Fruit fly (Drosophila melanogaster) whole organism, embryonic: ENCODE measurements around the gene CG34454.

Experiments
- Atf-2 ChIP-seq: fragments of 200-800 bp; sonication (Bioruptor generic); optimal IDR thresholded peaks from 2 replicates; lab custom pipeline; 2016; ENCODE audit warnings: missing biosample characterization, missing genetic modification characterization
- CG10979 ChIP-seq: fragments of 200-800 bp; sonication (Bioruptor generic); optimal IDR thresholded peaks from 2 replicates; lab custom pipeline; 2018; ENCODE audit warnings: missing biosample characterization, mild to moderate bottlenecking, missing genetic modification characterization, moderate library complexity
- CG11695 ChIP-seq: fragments of 200-800 bp; sonication (Bioruptor generic); IDR thresholded peaks from 3 replicates; pipeline ENCODE4 v1.3.6; 2022; ENCODE audit warnings: missing biosample characterization, missing genetic modification characterization
- CG12104 ChIP-seq: fragments of 200-800 bp; sonication (Bioruptor generic); optimal IDR thresholded peaks from 3 replicates; lab custom pipeline; 2016; ENCODE audit warnings: missing biosample characterization, missing genetic modification characterization
- CG14014 ChIP-seq: fragments of 200-800 bp; sonication (Bioruptor generic); IDR thresholded peaks from 2 replicates; pipeline ENCODE4 v1.3.6; 2022; ENCODE audit warnings: missing biosample characterization, missing genetic modification characterization
- CG14860 ChIP-seq: fragments of 200-800 bp; sonication (Bioruptor generic); IDR thresholded peaks from 3 replicates; pipeline ENCODE4 v1.3.6; 2022; ENCODE audit warnings: missing biosample characterization, missing genetic modification characterization; ENCODE audit not compliant: partially characterized antibody
- CG15601 ChIP-seq: fragments of 200-800 bp; sonication (Bioruptor generic); optimal IDR thresholded peaks from 3 replicates; lab custom pipeline; 2019; ENCODE audit warnings: missing biosample characterization, mild to moderate bottlenecking, missing genetic modification characterization, moderate library complexity
- CG17912 ChIP-seq: fragments of 200-800 bp; sonication (Bioruptor generic); optimal IDR thresholded peaks from 2 replicates; lab custom pipeline; 2018; ENCODE audit warnings: missing biosample characterization, mild to moderate bottlenecking, missing genetic modification characterization
- CG2129 ChIP-seq: fragments of 200-800 bp; sonication (Bioruptor generic); IDR thresholded peaks from 2 replicates; pipeline ENCODE4 v1.3.6; 2022; ENCODE audit warnings: missing biosample characterization, missing genetic modification characterization; ENCODE audit not compliant: partially characterized antibody
- CG2199 ChIP-seq: fragments of 200-800 bp; sonication (Bioruptor generic); IDR thresholded peaks from 3 replicates; pipeline ENCODE4 v1.3.6; 2022; ENCODE audit warnings: missing biosample characterization, missing genetic modification characterization
- CG2202 ChIP-seq: fragments of 200-800 bp; sonication (Bioruptor generic); optimal IDR thresholded peaks from 2 replicates; lab custom pipeline; 2018; ENCODE audit warnings: missing biosample characterization, mild to moderate bottlenecking, missing genetic modification characterization
- CG31388 ChIP-seq: fragments of 200-800 bp; sonication (Bioruptor generic); optimal IDR thresholded peaks from 2 replicates; lab custom pipeline; 2016; ENCODE audit warnings: missing biosample characterization, missing genetic modification characterization
- CG32532 ChIP-seq: fragments of 200-800 bp; sonication (Bioruptor generic); IDR thresholded peaks from 2 replicates; pipeline ENCODE4 v1.3.6; 2022; ENCODE audit warnings: missing biosample characterization, missing genetic modification characterization
- CG3281 ChIP-seq: fragments of 200-800 bp; sonication (Bioruptor generic); optimal IDR thresholded peaks from 3 replicates; lab custom pipeline; 2017; ENCODE audit warnings: missing biosample characterization, mild to moderate bottlenecking, missing genetic modification characterization
- CG42726 ChIP-seq: fragments of 200-800 bp; sonication (Bioruptor generic); IDR thresholded peaks from 2 replicates; pipeline ENCODE4 v1.3.6; 2022; ENCODE audit warnings: missing biosample characterization, missing genetic modification characterization; ENCODE audit not compliant: partially characterized antibody
- CG9817 ChIP-seq: fragments of 200-800 bp; sonication (Bioruptor generic); optimal IDR thresholded peaks from 2 replicates; lab custom pipeline; 2018; ENCODE audit warnings: missing biosample characterization, mild to moderate bottlenecking, missing genetic modification characterization, moderate library complexity
- CTCF ChIP-seq: fragments of 200-800 bp; sonication (Bioruptor generic); optimal IDR thresholded peaks from 2 replicates; lab custom pipeline; 2017; ENCODE audit warnings: missing biosample characterization, mild to moderate bottlenecking, missing genetic modification characterization, moderate library complexity
- Chrac-16 ChIP-seq: fragments of 200-800 bp; sonication (Bioruptor generic); optimal IDR thresholded peaks from 3 replicates; lab custom pipeline; 2016; ENCODE audit warnings: missing biosample characterization, missing genetic modification characterization
- Dek ChIP-seq: fragments of 200-800 bp; sonication (Bioruptor generic); optimal IDR thresholded peaks from 3 replicates; lab custom pipeline; 2019; ENCODE audit warnings: missing biosample characterization, mild to moderate bottlenecking, missing genetic modification characterization, moderate library complexity
- Dll ChIP-seq: fragments of 200-800 bp; sonication (Bioruptor generic); IDR thresholded peaks from 4 replicates; pipeline ENCODE4 v1.3.6; 2022; ENCODE audit warnings: missing biosample characterization, missing genetic modification characterization; ENCODE audit not compliant: partially characterized antibody
- Dref ChIP-seq: fragments of 200-800 bp; sonication (Bioruptor generic); IDR thresholded peaks from 2 replicates; pipeline ENCODE4 v1.3.6; 2022; ENCODE audit warnings: missing biosample characterization, missing genetic modification characterization
- Eip74EF ChIP-seq, 2 experiments: fragments of 200-800 bp in 1 of 2; fragments of >200 bp in 1 of 2; sonication (Bioruptor generic) in 1 of 2; optimal IDR thresholded peaks; 2 replicates each; lab custom pipeline; 2017 to 2019; ENCODE audit warnings: missing biosample characterization in 2 of 2, missing genetic modification characterization in 2 of 2, mild to moderate bottlenecking in 1 of 2, moderate library complexity in 1 of 2
- Hand ChIP-seq: fragments of 200-800 bp; sonication (Bioruptor generic); optimal IDR thresholded peaks from 2 replicates; lab custom pipeline; 2017; ENCODE audit warnings: mild to moderate bottlenecking, missing biosample characterization, missing genetic modification reagents, missing genetic modification characterization
- Hmr ChIP-seq: fragments of 200-800 bp; sonication (Bioruptor generic); optimal IDR thresholded peaks from 3 replicates; lab custom pipeline; 2017; ENCODE audit warnings: mild to moderate bottlenecking, missing biosample characterization, missing genetic modification reagents, missing genetic modification characterization
- Lim3 ChIP-seq: fragments of 200-800 bp; sonication (Bioruptor generic); IDR thresholded peaks from 2 replicates; pipeline ENCODE4 v1.3.6; 2022; ENCODE audit warnings: missing biosample characterization, missing genetic modification characterization
- MESR4 ChIP-seq: fragments of 200-800 bp; sonication (Bioruptor generic); optimal IDR thresholded peaks from 2 replicates; lab custom pipeline; 2018; ENCODE audit warnings: missing biosample characterization, mild to moderate bottlenecking, missing genetic modification characterization, moderate library complexity
- Nf-YC ChIP-seq: fragments of 200-800 bp; optimal IDR thresholded peaks from 3 replicates; lab custom pipeline; 2019; ENCODE audit warnings: missing biosample characterization, mild to moderate bottlenecking, missing genetic modification characterization, moderate library complexity
- NfI ChIP-seq: fragments of 200-800 bp; sonication (Bioruptor generic); optimal IDR thresholded peaks from 3 replicates; lab custom pipeline; 2018; ENCODE audit warnings: missing biosample characterization, mild to moderate bottlenecking, missing genetic modification characterization, moderate library complexity
- Ptx1 ChIP-seq: fragments of 200-800 bp; sonication (Bioruptor generic); IDR thresholded peaks from 2 replicates; pipeline ENCODE4 v1.3.6; 2022; ENCODE audit warnings: missing biosample characterization, missing genetic modification characterization
- Ravus ChIP-seq: fragments of 200-800 bp; sonication (Bioruptor generic); IDR thresholded peaks from 2 replicates; pipeline ENCODE4 v1.3.6; 2022; ENCODE audit warnings: missing biosample characterization, missing genetic modification characterization
- Rfx ChIP-seq: fragments of 200-800 bp; sonication (Bioruptor generic); IDR thresholded peaks from 2 replicates; pipeline ENCODE4 v1.3.6; 2022; ENCODE audit warnings: missing biosample characterization, missing genetic modification characterization
- Rx ChIP-seq: fragments of 200-800 bp; sonication (Bioruptor generic); IDR thresholded peaks from 2 replicates; pipeline ENCODE4 v1.3.6; 2022; ENCODE audit warnings: missing biosample characterization, missing genetic modification characterization
- Spps ChIP-seq: fragments of 200-800 bp; sonication (Bioruptor generic); optimal IDR thresholded peaks from 2 replicates; lab custom pipeline; 2018; ENCODE audit warnings: missing biosample characterization, mild to moderate bottlenecking, missing genetic modification characterization
- Sry-β ChIP-seq: fragments of 200-800 bp; sonication (Bioruptor generic); optimal IDR thresholded peaks from 2 replicates; lab custom pipeline; 2018; ENCODE audit warnings: missing biosample characterization, mild to moderate bottlenecking, missing genetic modification characterization, moderate library complexity
- YL-1 ChIP-seq: fragments of 200-800 bp; sonication (Bioruptor generic); optimal IDR thresholded peaks from 3 replicates; lab custom pipeline; 2017; ENCODE audit warnings: missing biosample characterization, mild to moderate bottlenecking, missing genetic modification characterization
- bbx ChIP-seq: fragments of 200-800 bp; sonication (Bioruptor generic); IDR thresholded peaks from 2 replicates; pipeline ENCODE4 v1.3.6; 2022; ENCODE audit warnings: missing biosample characterization, missing genetic modification characterization; ENCODE audit not compliant: partially characterized antibody
- cad ChIP-seq: fragments of >200 bp; optimal IDR thresholded peaks from 2 replicates; lab custom pipeline; 2017; ENCODE audit warnings: missing biosample characterization, missing genetic modification characterization
- crol ChIP-seq: fragments of 200-800 bp; sonication (Bioruptor generic); IDR thresholded peaks from 2 replicates; pipeline ENCODE4 v1.3.6; 2022; ENCODE audit warnings: missing biosample characterization, missing genetic modification characterization
- dmrt99B ChIP-seq: fragments of 200-800 bp; sonication (Bioruptor generic); optimal IDR thresholded peaks from 2 replicates; lab custom pipeline; 2018; ENCODE audit warnings: missing biosample characterization, mild to moderate bottlenecking, missing genetic modification characterization, moderate library complexity
- dpn ChIP-seq, 2 experiments: fragments of 200-800 bp; sonication (Bioruptor generic); optimal IDR thresholded peaks; 3 replicates each; lab custom pipeline; 2016; ENCODE audit warnings: missing biosample characterization in 2 of 2, missing genetic modification characterization in 2 of 2
- h ChIP-seq: fragments of >200 bp; optimal IDR thresholded peaks from 2 replicates; lab custom pipeline; 2017
- ind ChIP-seq: fragments of 200-800 bp; sonication (Bioruptor generic); optimal IDR thresholded peaks from 3 replicates; lab custom pipeline; 2016; ENCODE audit warnings: missing biosample characterization, missing genetic modification characterization
- kah ChIP-seq: fragments of 200-800 bp; sonication (Bioruptor generic); optimal IDR thresholded peaks from 2 replicates; lab custom pipeline; 2018; ENCODE audit warnings: missing biosample characterization, mild to moderate bottlenecking, missing genetic modification characterization
- nmo ChIP-seq: fragments of 200-800 bp; sonication (Bioruptor generic); optimal IDR thresholded peaks from 2 replicates; lab custom pipeline; 2018; ENCODE audit warnings: missing biosample characterization, mild to moderate bottlenecking, missing genetic modification characterization, moderate library complexity
- sens ChIP-seq: fragments of 200-800 bp; sonication (Bioruptor generic); peaks from one replicate; lab custom pipeline; 2016; ENCODE audit warnings: missing biosample characterization, missing genetic modification characterization
- seq ChIP-seq: fragments of 200-800 bp; sonication (Bioruptor generic); IDR thresholded peaks from 2 replicates; pipeline ENCODE4 v1.3.6; 2022; ENCODE audit warnings: missing biosample characterization, missing genetic modification characterization
- sisA ChIP-seq: fragments of 200-800 bp; sonication (Bioruptor generic); IDR thresholded peaks from 2 replicates; pipeline ENCODE4 v1.3.6; 2022; ENCODE audit warnings: missing biosample characterization, missing genetic modification characterization
- tgo ChIP-seq: fragments of 200-800 bp; sonication (Bioruptor generic); IDR thresholded peaks from 3 replicates; pipeline ENCODE4 v1.3.6; 2022; ENCODE audit warnings: missing biosample characterization, missing genetic modification characterization
- ttk ChIP-seq: fragments of 200-800 bp; sonication (Bioruptor generic); IDR thresholded peaks from 2 replicates; pipeline ENCODE4 v2.1.2; 2022; ENCODE audit warnings: missing biosample characterization, missing genetic modification characterization
- tx ChIP-seq: fragments of 200-800 bp; sonication (Bioruptor generic); optimal IDR thresholded peaks from 2 replicates; lab custom pipeline; 2016; ENCODE audit warnings: missing biosample characterization, missing genetic modification characterization

CG34454 gene

dm6 chr3L:199050-199745 is 33.0 kb downstream of the CG34454 start (continued):
- peak; percentile 36 for TF ChIP-seq Hmr
- peak; percentile 96 for TF ChIP-seq crol (GFP tag; lab: Robert Waterston, UW)
- no peak for TF ChIP-seq CG15601 (tag; lab: Kevin White, UChicago)
- TF ChIP-seq sisA (GFP tag; lab: Robert Waterston, UW): 0 out of 2 replicates have a peak, but pooled peaks have one; percentile 14
- no peak for TF ChIP-seq CG2129 (GFP tag; lab: Robert Waterston, UW)
- TF ChIP-seq Atf-2 (GFP tag; lab: Kevin White, UChicago): peak; percentile 1
- TF ChIP-seq NfI (GFP tag; lab: Kevin White, UChicago): no peak
- no peak for TF ChIP-seq cad (GFP tag; lab: Kevin White, UChicago)
- no peak for TF ChIP-seq Lim3
- TF ChIP-seq CG42726 (GFP tag; lab: Robert Waterston, UW): peak; percentile 78; the same call in 1 of the 2 replicates
- TF ChIP-seq CG10979 (tag; lab: Kevin White, UChicago): peak; percentile 3
- no peak for TF ChIP-seq Eip74EF (GFP tag; optimal IDR thresholded peaks at IDR 0.05; lab: Kevin White, UChicago)
- peak; percentile 54 for TF ChIP-seq Dref
- peak; percentile 42; the same call in 1 of the 3 replicates for TF ChIP-seq CG11695 (GFP tag; lab: Robert Waterston, UW)
- no peak; the same call in 2 of the 3 replicates for TF ChIP-seq CG14860 (GFP tag; lab: Robert Waterston, UW)
- peak; percentile 84; the same call in 1 of the 3 replicates for TF ChIP-seq CG2199 (GFP tag; lab: Robert Waterston, UW)
- 0 out of 2 replicates have a peak, but pooled peaks have one; percentile 32 for TF ChIP-seq seq
- no peak for TF ChIP-seq dmrt99B
- TF ChIP-seq dpn (GFP tag; optimal IDR thresholded peaks at IDR 0.05; lab: Kevin White, UChicago): peak in 1 of 2 experiments; percentile 3
- no peak for TF ChIP-seq Spps (tag; lab: Kevin White, UChicago)
- TF ChIP-seq Ptx1 (GFP tag; lab: Robert Waterston, UW): peak; percentile 45
- TF ChIP-seq Ravus (GFP tag; lab: Robert Waterston, UW): no peak
- TF ChIP-seq Rx (GFP tag; lab: Robert Waterston, UW): 0 out of 2 replicates have a peak, but pooled peaks have one; percentile 17
- peak; percentile 35 for TF ChIP-seq Dek (tag; lab: Kevin White, UChicago)
- peak; percentile 52; the same call in 2 of the 3 replicates for TF ChIP-seq tgo (GFP tag; lab: Robert Waterston, UW)
- peak; percentile 21 for TF ChIP-seq CG17912 (GFP tag; lab: Kevin White, UChicago)
- peak; percentile 52 for TF ChIP-seq Rfx
- TF ChIP-seq MESR4 (GFP tag; lab: Kevin White, UChicago): peak; percentile 74
- no peak for TF ChIP-seq ind (GFP tag; lab: Kevin White, UChicago)
- TF ChIP-seq CG12104: no peak
- TF ChIP-seq YL-1 (GFP tag; lab: Kevin White, UChicago): peak; percentile 87
- no peak for TF ChIP-seq Sry-β (GFP tag; lab: Kevin White, UChicago)
- no peak for TF ChIP-seq Chrac-16 (GFP tag; lab: Kevin White, UChicago)
- peak; percentile 91 for TF ChIP-seq ttk (GFP tag; lab: Robert Waterston, UW)
- TF ChIP-seq CG14014: no peak
- TF ChIP-seq Dll (GFP tag; lab: Robert Waterston, UW): no peak
- TF ChIP-seq CG32532 (GFP tag; lab: Robert Waterston, UW): peak; percentile 55; the same call in 1 of the 2 replicates
- TF ChIP-seq Nf-YC: no peak
- peak; percentile 37 for TF ChIP-seq CTCF (GFP tag; lab: Kevin White, UChicago)
- TF ChIP-seq Hand (GFP tag; lab: Kevin White, UChicago): no peak
- peak; percentile 5 for TF ChIP-seq tx (GFP tag; lab: Kevin White, UChicago)
- TF ChIP-seq CG3281 (GFP tag; lab: Kevin White, UChicago): no peak
- peak; percentile 61 for TF ChIP-seq nmo (GFP tag; lab: Kevin White, UChicago)
- peak; percentile 83 for TF ChIP-seq kah (GFP tag; lab: Kevin White, UChicago)
- TF ChIP-seq h (lab: Kevin White, UChicago): no peak
- TF ChIP-seq bbx: peak; percentile 60
- no peak for TF ChIP-seq CG2202 (tag; lab: Kevin White, UChicago)
- no peak for TF ChIP-seq CG31388 (GFP tag; lab: Kevin White, UChicago)
- peak; percentile 35 for TF ChIP-seq CG9817 (tag; lab: Kevin White, UChicago)
- TF ChIP-seq sens (GFP tag; lab: Kevin White, UChicago): no peak
